Fruit fly (Drosophila melanogaster) whole organism, embryonic: ENCODE measurements around the gene CG8236.

ENCODE experiments used
- Adf1 ChIP-seq: fragments of 200-800 bp; sonication (Bioruptor generic); IDR thresholded peaks from 2 replicates; pipeline ENCODE4 v1.3.6; 2022; ENCODE audit warnings: missing biosample characterization, missing genetic modification characterization
- B-H2 ChIP-seq: fragments of 200-800 bp; sonication (Bioruptor generic); optimal IDR thresholded peaks from 2 replicates; lab custom pipeline; 2018; ENCODE audit warnings: missing biosample characterization, mild to moderate bottlenecking, missing genetic modification characterization
- CG10565 ChIP-seq: fragments of 200-800 bp; sonication (Bioruptor generic); optimal IDR thresholded peaks from 3 replicates; lab custom pipeline; 2016; ENCODE audit warnings: missing biosample characterization, mild to moderate bottlenecking, missing genetic modification characterization
- CG10979 ChIP-seq: fragments of 200-800 bp; sonication (Bioruptor generic); optimal IDR thresholded peaks from 2 replicates; lab custom pipeline; 2018; ENCODE audit warnings: missing biosample characterization, mild to moderate bottlenecking, missing genetic modification characterization, moderate library complexity
- CG15073 ChIP-seq: fragments of 200-800 bp; sonication (Bioruptor generic); optimal IDR thresholded peaks from 2 replicates; lab custom pipeline; 2016; ENCODE audit warnings: missing biosample characterization, missing genetic modification characterization
- CG17612 ChIP-seq: fragments of 200-800 bp; sonication (Bioruptor generic); IDR thresholded peaks from 2 replicates; pipeline ENCODE4 v1.3.6; 2022; ENCODE audit warnings: missing biosample characterization, missing genetic modification characterization
- CG18599 ChIP-seq: fragments of 200-800 bp; sonication (Bioruptor generic); optimal IDR thresholded peaks from 3 replicates; lab custom pipeline; 2017; ENCODE audit warnings: missing biosample characterization, missing genetic modification characterization, mild to moderate bottlenecking, moderate library complexity, missing genetic modification reagents
- CG2116 ChIP-seq: fragments of 200-800 bp; sonication (Bioruptor generic); optimal IDR thresholded peaks from 3 replicates; lab custom pipeline; 2018; ENCODE audit warnings: missing biosample characterization, mild to moderate bottlenecking, missing genetic modification characterization
- CG2889 ChIP-seq: fragments of 200-800 bp; sonication (Bioruptor generic); IDR thresholded peaks from 3 replicates; pipeline ENCODE4 v1.3.6; 2022; ENCODE audit warnings: missing biosample characterization, missing genetic modification characterization
- CG33557 ChIP-seq: fragments of 200-800 bp; sonication (Bioruptor generic); optimal IDR thresholded peaks from 2 replicates; lab custom pipeline; 2019; ENCODE audit warnings: missing biosample characterization, mild to moderate bottlenecking, missing genetic modification characterization, moderate library complexity
- CG34422 ChIP-seq: fragments of 200-800 bp; sonication (Bioruptor generic); IDR thresholded peaks from 3 replicates; pipeline ENCODE4 v1.3.6; 2022; ENCODE audit warnings: missing biosample characterization, missing genetic modification characterization
- CG3726 ChIP-seq: fragments of 200-800 bp; sonication (Bioruptor generic); IDR thresholded peaks from 3 replicates; pipeline ENCODE4, ENCODE4 v1.3.6; 2022; ENCODE audit warnings: missing biosample characterization, missing genetic modification characterization
- CG6272 ChIP-seq: fragments of 200-800 bp; sonication (Bioruptor generic); IDR thresholded peaks from 2 replicates; pipeline ENCODE4 v1.3.6; 2022; ENCODE audit warnings: missing biosample characterization, missing genetic modification characterization
- CG6813 ChIP-seq: fragments of 200-800 bp; sonication (Bioruptor generic); optimal IDR thresholded peaks from 2 replicates; lab custom pipeline; 2017; ENCODE audit warnings: missing biosample characterization, missing genetic modification characterization, mild to moderate bottlenecking, moderate library complexity, missing genetic modification reagents
- CG9215 ChIP-seq: fragments of 200-800 bp; sonication (Bioruptor generic); IDR thresholded peaks from 2 replicates; pipeline ENCODE4 v1.3.6; 2022; ENCODE audit warnings: missing biosample characterization, missing genetic modification characterization
- CHES-1-like ChIP-seq: fragments of 200-800 bp; sonication (Bioruptor generic); optimal IDR thresholded peaks from 2 replicates; lab custom pipeline; 2016; ENCODE audit warnings: missing biosample characterization, missing genetic modification characterization
- Camta ChIP-seq: fragments of 200-800 bp; sonication (Bioruptor generic); optimal IDR thresholded peaks from 2 replicates; lab custom pipeline; 2016; ENCODE audit warnings: missing biosample characterization, missing genetic modification characterization
- D19B ChIP-seq: fragments of 200-800 bp; sonication (Bioruptor generic); optimal IDR thresholded peaks from 2 replicates; lab custom pipeline; 2017; ENCODE audit warnings: missing biosample characterization, mild to moderate bottlenecking, missing genetic modification characterization
- Dp ChIP-seq: fragments of 200-800 bp; sonication (Bioruptor generic); optimal IDR thresholded peaks from 2 replicates; lab custom pipeline; 2018; ENCODE audit warnings: missing biosample characterization, mild to moderate bottlenecking, missing genetic modification characterization, moderate library complexity
- E2f2 ChIP-seq: fragments of 200-800 bp; sonication (Bioruptor generic); IDR thresholded peaks from 2 replicates; pipeline ENCODE4 v1.3.6; 2022; ENCODE audit warnings: missing biosample characterization, missing genetic modification characterization
- Ets65A ChIP-seq: fragments of 200-800 bp; sonication (Bioruptor generic); peaks from one replicate; lab custom pipeline; 2016; ENCODE audit warnings: missing biosample characterization, missing genetic modification characterization
- HmgZ ChIP-seq: fragments of 200-800 bp; sonication (Bioruptor generic); optimal IDR thresholded peaks from 2 replicates; lab custom pipeline; 2018; ENCODE audit warnings: missing biosample characterization, mild to moderate bottlenecking, missing genetic modification characterization
- Hr51 ChIP-seq, 2 experiments: fragments of 200-800 bp; sonication (Bioruptor generic); optimal IDR thresholded peaks; 2 replicates in 1 of 2; 3 replicates in 1 of 2; lab custom pipeline; 2016 to 2018; ENCODE audit warnings: missing biosample characterization in 2 of 2, missing genetic modification characterization in 2 of 2, mild to moderate bottlenecking in 1 of 2, moderate library complexity in 1 of 2
- Lhr ChIP-seq: fragments of 200-800 bp; sonication (Bioruptor generic); optimal IDR thresholded peaks from 3 replicates; lab custom pipeline; 2017; ENCODE audit warnings: mild to moderate bottlenecking, missing biosample characterization, missing genetic modification reagents, missing genetic modification characterization
- MBD-R2 ChIP-seq: fragments of 200-800 bp; sonication (Bioruptor generic); IDR thresholded peaks from 2 replicates; pipeline ENCODE4 v1.3.6; 2022; ENCODE audit warnings: missing biosample characterization, missing genetic modification characterization
- MESR4 ChIP-seq: fragments of 200-800 bp; sonication (Bioruptor generic); optimal IDR thresholded peaks from 2 replicates; lab custom pipeline; 2018; ENCODE audit warnings: missing biosample characterization, mild to moderate bottlenecking, missing genetic modification characterization, moderate library complexity
- Med ChIP-seq: fragments of 200-800 bp; sonication (Bioruptor generic); peaks from one replicate; lab custom pipeline; 2016; ENCODE audit warnings: missing biosample characterization, missing genetic modification characterization, mild to moderate bottlenecking, inconsistent platforms, moderate library complexity
- Myb ChIP-seq: fragments of 200-800 bp; sonication (Bioruptor generic); optimal IDR thresholded peaks from 2 replicates; lab custom pipeline; 2016; ENCODE audit warnings: missing biosample characterization, missing genetic modification characterization
- Poxn ChIP-seq: fragments of 200-800 bp; sonication (Bioruptor generic); IDR thresholded peaks from 2 replicates; pipeline ENCODE4 v1.3.6; 2022; ENCODE audit warnings: missing biosample characterization, missing genetic modification characterization
- Rfx ChIP-seq: fragments of 200-800 bp; sonication (Bioruptor generic); IDR thresholded peaks from 2 replicates; pipeline ENCODE4 v1.3.6; 2022; ENCODE audit warnings: missing biosample characterization, missing genetic modification characterization
- Sin3A ChIP-seq: fragments of >200 bp; optimal IDR thresholded peaks from 2 replicates; lab custom pipeline; 2018
- Sry-β ChIP-seq: fragments of 200-800 bp; sonication (Bioruptor generic); optimal IDR thresholded peaks from 2 replicates; lab custom pipeline; 2018; ENCODE audit warnings: missing biosample characterization, mild to moderate bottlenecking, missing genetic modification characterization, moderate library complexity
- bbx ChIP-seq: fragments of 200-800 bp; sonication (Bioruptor generic); IDR thresholded peaks from 2 replicates; pipeline ENCODE4 v1.3.6; 2022; ENCODE audit warnings: missing biosample characterization, missing genetic modification characterization; ENCODE audit not compliant: partially characterized antibody
- cg ChIP-seq: fragments of 200-800 bp; sonication (Bioruptor generic); optimal IDR thresholded peaks from 3 replicates; lab custom pipeline; 2019; ENCODE audit warnings: missing biosample characterization, mild to moderate bottlenecking, missing genetic modification characterization, moderate library complexity
- disco-r ChIP-seq: fragments of 200-800 bp; sonication (Bioruptor generic); optimal IDR thresholded peaks from 2 replicates; lab custom pipeline; 2016; ENCODE audit warnings: missing biosample characterization, missing genetic modification characterization
- emc ChIP-seq: fragments of 200-800 bp; sonication (Bioruptor generic); optimal IDR thresholded peaks from 2 replicates; lab custom pipeline; 2016; ENCODE audit warnings: missing biosample characterization, missing genetic modification characterization
- fu2 ChIP-seq: fragments of 200-800 bp; sonication (Bioruptor generic); optimal IDR thresholded peaks from 2 replicates; lab custom pipeline; 2016; ENCODE audit warnings: missing biosample characterization, missing genetic modification characterization
- gfzf ChIP-seq: fragments of 200-800 bp; sonication (Bioruptor generic); optimal IDR thresholded peaks from 2 replicates; lab custom pipeline; 2016; ENCODE audit warnings: missing biosample characterization, mild to moderate bottlenecking, missing genetic modification characterization, moderate library complexity
- ham ChIP-seq: fragments of 200-800 bp; sonication (Bioruptor generic); IDR thresholded peaks from 2 replicates; pipeline ENCODE4 v1.3.6; 2022; ENCODE audit warnings: missing biosample characterization, missing genetic modification characterization
- ind ChIP-seq: fragments of 200-800 bp; sonication (Bioruptor generic); optimal IDR thresholded peaks from 3 replicates; lab custom pipeline; 2016; ENCODE audit warnings: missing biosample characterization, missing genetic modification characterization
- insv ChIP-seq, 2 experiments: fragments of 200-800 bp; sonication (Bioruptor generic); optimal IDR thresholded peaks; 3 replicates each; lab custom pipeline; 2016 to 2018; ENCODE audit warnings: missing biosample characterization in 2 of 2, missing genetic modification characterization in 2 of 2
- ken ChIP-seq: fragments of 200-800 bp; sonication (Bioruptor generic); IDR thresholded peaks from 3 replicates; pipeline ENCODE4 v1.3.6; 2022; ENCODE audit warnings: missing biosample characterization, missing genetic modification characterization
- lab ChIP-seq: fragments of 200-800 bp; sonication (Bioruptor generic); optimal IDR thresholded peaks from 3 replicates; lab custom pipeline; 2017; ENCODE audit warnings: missing biosample characterization, missing genetic modification characterization, mild to moderate bottlenecking, moderate library complexity, missing genetic modification reagents
- phol ChIP-seq: fragments of 200-800 bp; sonication (Bioruptor generic); optimal IDR thresholded peaks from 3 replicates; lab custom pipeline; 2018; ENCODE audit warnings: missing biosample characterization, mild to moderate bottlenecking, missing genetic modification characterization, moderate library complexity
- pum ChIP-seq: fragments of 200-800 bp; sonication (Bioruptor generic); optimal IDR thresholded peaks from 2 replicates; lab custom pipeline; 2016; ENCODE audit warnings: missing biosample characterization, missing genetic modification characterization
- pzg ChIP-seq: fragments of 200-800 bp; sonication (Bioruptor generic); optimal IDR thresholded peaks from 3 replicates; lab custom pipeline; 2018; ENCODE audit warnings: missing biosample characterization, mild to moderate bottlenecking, missing genetic modification characterization, moderate library complexity
- sc ChIP-seq, 3 experiments: fragments of >200 bp in 2 of 3; fragments of 200-800 bp in 1 of 3; sonication (Bioruptor generic) in 1 of 3; optimal IDR thresholded peaks; 2 replicates in 2 of 3; 3 replicates in 1 of 3; lab custom pipeline; 2017; ENCODE audit warnings: mild to moderate bottlenecking in 1 of 3, missing biosample characterization in 1 of 3, missing genetic modification characterization in 1 of 3, missing genetic modification reagents in 1 of 3
- slp2 ChIP-seq: fragments of 200-800 bp; sonication (Bioruptor generic); optimal IDR thresholded peaks from 2 replicates; lab custom pipeline; 2016; ENCODE audit warnings: missing biosample characterization, missing genetic modification characterization
- stwl ChIP-seq: fragments of 200-800 bp; sonication (Bioruptor generic); optimal IDR thresholded peaks from 3 replicates; lab custom pipeline; 2018; ENCODE audit warnings: missing biosample characterization, mild to moderate bottlenecking, missing genetic modification characterization, moderate library complexity

The CG8236 gene

DNA sequence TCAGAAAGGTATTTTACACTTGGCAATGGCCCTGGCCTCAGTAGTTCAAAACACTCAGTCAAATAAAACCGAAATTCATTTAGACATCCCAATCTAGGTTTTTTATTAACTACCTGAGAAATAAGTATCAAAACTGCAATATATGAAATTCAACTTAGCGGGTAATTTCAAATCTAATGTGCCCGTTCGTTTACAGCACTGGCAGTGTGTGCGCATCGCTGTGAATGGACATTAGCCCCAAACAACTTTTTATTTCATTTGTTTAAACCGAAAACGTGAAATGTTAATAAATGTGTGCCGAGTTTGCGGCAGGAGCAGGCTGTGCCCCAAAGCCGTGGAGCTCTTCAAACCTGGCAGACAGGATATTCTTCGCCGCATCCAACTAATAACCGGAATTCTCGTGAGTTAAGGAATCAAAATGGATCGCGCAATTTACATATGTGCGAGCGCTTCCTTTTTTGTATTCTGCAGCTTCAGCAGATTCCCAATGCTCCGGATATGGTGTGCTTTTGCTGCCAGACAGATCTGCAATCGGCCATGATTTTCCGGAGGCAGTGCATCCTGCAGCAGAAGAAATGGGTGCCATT lies 46.1 kb upstream of the CG8236 start, which contains the start of gene nom (continued):
- TF ChIP-seq gfzf (GFP tag; lab: Kevin White, UChicago): peak; percentile 17
- peak; percentile 89 for TF ChIP-seq E2f2 (GFP tag; lab: Robert Waterston, UW)
- TF ChIP-seq CG10565: no peak
- TF ChIP-seq Dp (GFP tag; lab: Kevin White, UChicago): peak; percentile 84
- peak; percentile 35 for TF ChIP-seq phol (tag; lab: Kevin White, UChicago)
- TF ChIP-seq lab: no peak
- TF ChIP-seq Rfx (GFP tag; lab: Robert Waterston, UW): peak; percentile 31; the same call in 1 of the 2 replicates
- peak in 1 of 2 experiments; percentile 7 for TF ChIP-seq insv (GFP tag; optimal IDR thresholded peaks at IDR 0.05; lab: Kevin White, UChicago)
- no peak for TF ChIP-seq D19B (GFP tag; lab: Kevin White, UChicago)
- TF ChIP-seq MBD-R2: peak; percentile 80
- peak; percentile 23 for TF ChIP-seq Sin3A
- TF ChIP-seq stwl (tag; lab: Kevin White, UChicago): peak; percentile 49
- TF ChIP-seq Myb (GFP tag; lab: Kevin White, UChicago): peak; percentile 88
- no peak for TF ChIP-seq CG15073 (GFP tag; lab: Kevin White, UChicago)
- peak; percentile 41 for TF ChIP-seq MESR4 (GFP tag; lab: Kevin White, UChicago)
- TF ChIP-seq Ets65A (GFP tag; lab: Kevin White, UChicago): no peak
- TF ChIP-seq CG18599 (GFP tag; lab: Kevin White, UChicago): no peak
- TF ChIP-seq HmgZ (tag; lab: Kevin White, UChicago): peak; percentile 11
- peak; percentile 67 for TF ChIP-seq Med
- no peak for TF ChIP-seq CG9215 (GFP tag; lab: Robert Waterston, UW)
- TF ChIP-seq pzg (GFP tag; lab: Kevin White, UChicago): peak; percentile 48

dm6 chr3R:8725179-8725578 lies 44.0 kb upstream of the CG8236 start, which contains the start of gene ouib:
TSS of gene ouib (plus strand) at chr3R:8725479.
- TF ChIP-seq cg (GFP tag; lab: Kevin White, UChicago): no peak
- TF ChIP-seq Adf1 (GFP tag; lab: Robert Waterston, UW): no peak
- TF ChIP-seq ind (GFP tag; lab: Kevin White, UChicago): no peak
- no peak for TF ChIP-seq CG2889 (GFP tag; lab: Robert Waterston, UW)
- no peak for TF ChIP-seq CG34422 (GFP tag; lab: Robert Waterston, UW)
- TF ChIP-seq CG6272 (GFP tag; lab: Robert Waterston, UW): no peak
- TF ChIP-seq fu2 (GFP tag; lab: Kevin White, UChicago): no peak
- no peak for TF ChIP-seq B-H2 (GFP tag; lab: Kevin White, UChicago)
- no peak for TF ChIP-seq Camta (GFP tag; lab: Kevin White, UChicago)
- no peak for TF ChIP-seq CG2116 (GFP tag; lab: Kevin White, UChicago)
- no peak for TF ChIP-seq CG17612 (GFP tag; lab: Robert Waterston, UW)

DNA sequence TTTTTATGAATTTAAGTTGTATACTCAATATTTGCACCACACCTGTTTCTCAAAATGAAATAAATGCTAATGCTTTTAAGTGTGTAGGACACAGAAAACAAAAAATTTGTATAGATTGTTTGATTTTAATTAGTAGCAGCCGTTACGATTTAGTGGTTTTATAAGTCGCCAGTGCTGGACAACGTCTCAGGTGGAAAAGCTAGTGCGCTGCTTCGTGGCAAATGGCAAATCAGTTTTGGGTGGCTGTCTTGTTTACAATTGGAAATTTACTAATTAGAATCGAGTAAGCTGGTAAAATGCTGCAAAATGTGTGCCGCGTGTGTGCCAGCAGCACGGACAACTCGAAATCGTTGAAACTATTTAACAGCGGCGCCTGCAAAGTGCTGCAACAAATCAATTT lies 42.6 kb upstream of the CG8236 start, which contains the start of gene CG8159:
Gene CG8159, plus strand, starts transcription at position 223 of the 400 bp plus-strand sequence.
- no peak for TF ChIP-seq Sry-β (GFP tag; lab: Kevin White, UChicago)
- TF ChIP-seq emc (GFP tag; lab: Kevin White, UChicago): no peak
- TF ChIP-seq ken (GFP tag; lab: Robert Waterston, UW): no peak
- no peak for TF ChIP-seq Poxn (GFP tag; lab: Robert Waterston, UW)
- no peak for TF ChIP-seq slp2 (GFP tag; lab: Kevin White, UChicago)
- TF ChIP-seq sc (optimal IDR thresholded peaks at IDR 0.05; lab: Kevin White, UChicago): no peak
- no peak for TF ChIP-seq sc (GFP tag; optimal IDR thresholded peaks at IDR 0.05; lab: Kevin White, UChicago)
- no peak for TF ChIP-seq CG6813
- no peak for TF ChIP-seq bbx (GFP tag; lab: Robert Waterston, UW)
- no peak for TF ChIP-seq disco-r (GFP tag; lab: Kevin White, UChicago)
- no peak for TF ChIP-seq Hr51 (GFP tag; optimal IDR thresholded peaks at IDR 0.05; lab: Kevin White, UChicago)
- no peak for TF ChIP-seq CG3726
- TF ChIP-seq Lhr (GFP tag; lab: Kevin White, UChicago): no peak
- no peak for TF ChIP-seq CG10979 (tag; lab: Kevin White, UChicago)
- TF ChIP-seq CG33557 (GFP tag; lab: Kevin White, UChicago): no peak
- no peak for TF ChIP-seq pum (GFP tag; lab: Kevin White, UChicago)
- no peak for TF ChIP-seq ham (GFP tag; lab: Robert Waterston, UW)
- no peak for TF ChIP-seq CHES-1-like
